Fruit fly (Drosophila melanogaster) S2 (cell line): ENCODE results near the gene CG17196.

Source experiments
- CG8478 ChIP-seq: fragments of >200 bp; optimal IDR thresholded peaks from 2 replicates; lab custom pipeline; 2018
- CTCF ChIP-seq, 2 experiments: fragments of >200 bp; optimal IDR thresholded peaks; 2 replicates each; lab custom pipeline; 2018

Gene CG17196

DNA sequence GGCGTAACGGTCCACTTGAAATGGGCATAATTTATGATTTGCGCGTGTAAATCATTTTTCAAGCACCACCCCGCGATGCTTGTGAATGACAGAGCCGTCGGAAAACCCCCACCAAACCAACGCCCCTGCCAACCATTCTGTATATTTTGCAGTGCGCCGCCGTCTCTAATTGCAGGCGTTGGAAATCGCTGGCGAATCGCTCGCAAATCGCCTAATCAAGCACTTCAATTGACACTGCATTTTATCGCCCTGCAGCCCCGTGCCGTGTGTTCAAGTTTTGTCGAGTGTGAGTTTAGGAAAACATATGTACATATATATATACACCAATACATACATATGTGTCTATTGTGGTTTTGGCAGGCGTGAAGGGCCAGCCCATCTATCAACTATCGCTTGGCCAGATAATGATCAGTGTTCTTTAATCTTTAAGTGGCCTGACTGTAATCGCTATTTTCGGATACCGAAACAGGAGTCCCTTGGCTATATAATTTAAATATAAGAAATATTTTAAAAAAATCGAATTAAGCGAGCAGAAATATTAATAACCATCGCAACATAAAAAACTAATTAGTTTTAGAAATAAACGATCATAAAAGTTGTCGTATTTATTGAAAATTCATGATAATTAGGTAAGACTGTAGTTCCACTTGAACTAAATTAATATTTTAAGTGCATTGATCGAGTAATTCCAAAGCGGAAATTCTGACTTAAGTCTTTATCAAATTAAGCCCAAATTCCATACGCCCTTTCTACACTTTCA, 13.9 kb downstream of the CG17196 start:
- TF ChIP-seq CTCF (optimal IDR thresholded peaks at IDR 0.05; lab: Kevin White, UChicago) (no peak), CG8478 (lab: Kevin White, UChicago) (no peak)

DNA sequence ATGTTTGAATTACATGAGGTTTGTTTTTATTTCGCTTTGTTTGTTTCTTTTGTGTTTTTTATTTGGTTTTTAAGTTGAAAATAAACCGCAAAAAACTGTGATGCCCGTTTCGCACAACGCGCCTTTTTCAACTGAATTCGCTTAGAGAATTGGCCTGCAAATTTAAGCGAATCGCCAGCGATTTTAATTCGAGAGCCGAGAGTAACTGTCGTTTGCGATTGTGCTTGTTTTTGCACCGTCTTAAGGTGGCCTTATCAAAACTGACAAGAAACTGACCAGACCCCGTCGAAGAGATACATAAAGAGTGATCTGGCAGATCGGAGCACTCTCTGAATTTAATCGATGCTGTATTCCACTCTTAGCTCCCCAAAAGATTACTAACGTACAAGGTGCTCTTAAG, 15.8 kb downstream of the CG17196 start:
- no peak for TF ChIP-seq CG8478 (lab: Kevin White, UChicago)
- no peak for TF ChIP-seq CTCF (optimal IDR thresholded peaks at IDR 0.05; lab: Kevin White, UChicago)

- no peak for TF ChIP-seq CG8478 (lab: Kevin White, UChicago)
- no peak for TF ChIP-seq CTCF (optimal IDR thresholded peaks at IDR 0.05; lab: Kevin White, UChicago)
Measured at dm6 chr3R:25759430-25759829, 16.6 kb downstream of the CG17196 start.

DNA sequence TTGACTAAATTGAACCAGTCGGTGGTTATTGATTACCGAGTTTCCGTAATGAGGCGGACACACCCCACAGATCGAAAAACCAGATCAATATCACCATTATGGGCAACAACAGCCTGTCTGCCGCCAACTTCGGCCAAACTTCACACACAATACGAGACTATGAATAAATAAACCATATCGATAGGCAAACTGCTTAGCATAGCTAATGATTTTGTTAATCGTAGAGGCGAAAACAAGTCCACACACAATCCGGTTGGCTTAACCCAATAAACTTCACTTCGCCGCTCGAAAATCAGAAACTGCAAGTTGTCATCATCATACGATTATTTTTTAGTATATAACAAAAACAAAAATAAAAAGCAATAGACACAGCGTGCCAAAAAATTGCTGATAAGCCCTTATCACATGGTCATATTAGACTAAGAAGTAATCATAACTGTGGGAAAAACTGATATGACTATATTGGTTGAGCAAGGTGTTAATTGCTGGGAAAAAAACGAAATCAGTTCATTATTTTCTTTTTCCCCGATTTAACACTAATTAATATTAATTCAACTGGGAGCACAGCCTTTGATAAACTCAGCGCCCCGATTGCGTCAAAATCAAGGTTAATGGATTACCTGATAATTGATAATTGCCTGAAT, 20.1 kb downstream of the CG17196 start:
- TF ChIP-seq CTCF (optimal IDR thresholded peaks at IDR 0.05; lab: Kevin White, UChicago) (no peak), CG8478 (lab: Kevin White, UChicago) (no peak)

DNA sequence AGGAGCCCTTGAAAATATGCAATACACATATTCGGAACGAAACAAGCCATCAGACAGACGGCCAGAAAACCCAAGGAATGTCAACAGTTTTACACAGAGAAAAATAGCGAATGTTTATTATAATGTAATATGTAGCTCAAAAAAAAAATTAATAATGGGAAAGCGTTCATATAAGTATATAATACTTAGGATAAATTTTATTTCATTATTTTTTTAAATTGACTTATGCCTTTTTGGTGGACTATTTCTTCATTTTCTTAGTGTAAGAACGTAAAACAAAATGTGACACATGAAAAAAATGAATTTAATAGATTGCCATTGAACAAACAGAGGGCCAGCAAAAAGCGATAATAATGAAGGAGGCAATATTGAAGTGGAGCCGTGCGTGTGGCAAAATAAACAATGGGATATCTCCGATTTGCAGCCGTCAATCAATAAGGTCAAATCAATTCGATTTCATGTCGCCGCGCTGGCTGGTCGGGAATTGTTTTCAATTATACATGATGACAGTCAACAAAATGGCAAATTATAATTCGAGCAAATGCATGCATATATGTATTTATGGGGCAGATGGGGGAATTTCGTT, 21.1 kb downstream of the CG17196 start:
- TF ChIP-seq CG8478 (lab: Kevin White, UChicago) (no peak), CTCF (optimal IDR thresholded peaks at IDR 0.05; lab: Kevin White, UChicago) (no peak)

DNA sequence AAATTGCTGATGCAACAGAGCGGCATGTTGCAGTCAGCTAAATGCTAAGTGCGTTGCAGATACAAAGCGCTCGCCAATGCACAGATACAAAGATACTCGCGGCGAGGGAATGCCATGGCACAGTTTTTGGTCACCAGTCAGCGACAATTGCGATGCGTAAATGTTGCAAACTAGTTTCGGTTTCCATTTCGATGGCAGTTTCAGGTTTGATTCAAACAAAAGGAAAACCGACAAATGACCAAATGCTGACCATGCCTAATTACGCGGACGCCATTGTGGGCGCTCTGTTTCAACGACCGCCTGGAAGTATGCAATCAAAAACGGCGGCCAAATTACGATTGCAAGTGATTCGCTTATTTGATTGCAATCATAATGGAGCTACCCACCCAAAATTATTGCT, 22.2 kb downstream of the CG17196 start:
- TF ChIP-seq CTCF (optimal IDR thresholded peaks at IDR 0.05; lab: Kevin White, UChicago) (no peak), CG8478 (lab: Kevin White, UChicago) (no peak)

DNA sequence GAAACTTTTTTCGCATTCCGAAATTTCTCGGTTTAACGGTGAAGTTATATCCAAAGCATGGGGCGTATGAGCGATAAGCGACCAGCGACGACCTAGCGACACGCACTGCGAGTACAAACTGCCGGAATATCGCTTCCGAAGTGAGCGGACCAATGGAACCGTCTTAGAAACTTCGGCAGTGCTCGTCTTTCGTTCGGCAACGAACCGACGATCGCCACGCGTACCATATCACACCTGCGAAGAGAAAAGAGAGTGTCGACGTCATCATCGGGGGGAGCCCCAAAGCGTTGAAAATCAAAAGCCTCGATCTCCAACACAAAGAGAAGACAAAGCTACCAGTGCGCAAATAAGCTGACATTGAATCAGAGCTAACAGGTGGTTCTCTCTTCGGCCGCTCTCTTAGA, 35.7 kb downstream of the CG17196 start, which contains the start of gene LpR2:
TSS of gene LpR2 (minus strand) at position 118 of the 404 bp plus-strand sequence.
- no peak for TF ChIP-seq CTCF (optimal IDR thresholded peaks at IDR 0.05; lab: Kevin White, UChicago)
- no peak for TF ChIP-seq CG8478 (lab: Kevin White, UChicago)

DNA sequence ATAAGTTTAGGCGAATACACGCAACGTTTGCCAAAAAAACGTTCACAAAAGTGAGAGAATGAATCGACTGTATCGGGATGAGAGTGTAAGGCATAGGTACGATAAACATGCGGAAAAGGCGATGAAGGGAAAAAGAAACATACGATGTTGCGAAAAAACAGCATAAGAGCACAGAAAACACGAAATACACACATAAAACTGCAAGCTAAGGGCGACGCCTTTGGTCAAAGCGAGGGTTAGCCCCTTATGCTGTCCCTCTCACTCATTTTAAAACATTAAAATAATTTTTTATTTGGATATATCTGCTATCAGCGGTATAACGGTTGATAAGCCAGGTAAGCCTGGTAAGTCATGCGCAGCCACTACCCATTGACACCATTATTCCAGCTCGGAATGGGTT, 36.3 kb downstream of the CG17196 start:
- TF ChIP-seq CTCF (optimal IDR thresholded peaks at IDR 0.05; lab: Kevin White, UChicago) (no peak), CG8478 (lab: Kevin White, UChicago) (no peak)

DNA sequence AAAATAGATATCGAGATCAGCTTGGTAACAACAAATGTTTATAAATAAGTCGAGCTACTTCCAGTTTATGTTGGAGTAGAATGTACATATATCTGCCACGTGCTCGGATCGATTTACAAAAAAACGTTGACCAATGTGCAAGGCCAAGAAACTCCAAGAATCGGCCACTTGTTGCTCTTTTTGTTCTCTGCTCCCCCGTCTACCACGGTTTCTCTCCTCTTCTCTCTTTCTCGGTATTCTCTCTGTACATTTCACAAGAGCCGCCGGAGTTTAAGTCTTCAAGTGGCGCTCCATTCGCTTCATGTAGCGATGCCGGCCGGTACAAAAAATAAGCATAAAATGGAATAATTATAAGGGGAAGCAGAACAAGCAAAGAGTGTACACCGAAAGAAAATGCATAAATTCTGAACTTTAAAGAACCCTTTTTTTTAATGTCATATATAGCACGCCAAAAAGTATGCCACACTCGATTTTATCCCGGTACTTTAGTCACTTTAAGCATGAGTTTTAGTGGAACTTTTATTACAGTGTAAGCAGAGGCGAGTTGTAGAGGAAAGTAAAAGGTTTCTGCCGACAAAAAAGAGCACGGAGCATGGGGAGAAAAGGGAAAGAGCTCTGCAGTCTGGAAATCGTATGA, 38.2 kb downstream of the CG17196 start:
- TF ChIP-seq CTCF (optimal IDR thresholded peaks at IDR 0.05; lab: Kevin White, UChicago) (no peak), CG8478 (lab: Kevin White, UChicago) (no peak)

- no peak for TF ChIP-seq CTCF (optimal IDR thresholded peaks at IDR 0.05; lab: Kevin White, UChicago)
- TF ChIP-seq CG8478 (lab: Kevin White, UChicago), result no peak
Measured at dm6 chr3R:25735801-25736068, 40.3 kb downstream of the CG17196 start.

- TF ChIP-seq CTCF (optimal IDR thresholded peaks at IDR 0.05; lab: Kevin White, UChicago), result no peak
- TF ChIP-seq CG8478 (lab: Kevin White, UChicago), result no peak
Measured at dm6 chr3R:25734967-25735800, 40.9 kb downstream of the CG17196 start.
